Fruit fly (Drosophila melanogaster): Measurements from ENCODE around the gene CG11396.

- TF ChIP-seq CG5204 (GFP tag; optimal IDR thresholded peaks at IDR 0.05) = no peak
- TF ChIP-seq Hr96 (GFP tag; optimal IDR thresholded peaks at IDR 0.05) = no peak
- TF ChIP-seq CG7045 (GFP tag; optimal IDR thresholded peaks at IDR 0.05) = no peak
- TF ChIP-seq toe (GFP tag; optimal IDR thresholded peaks at IDR 0.05) = no peak
These were observed 35.4 kb upstream of the CG11396 start for dm6 chr3L:20823206-20823803.

All from whole organism, adult.